Fruit fly (Drosophila melanogaster): ENCODE data around the gene CG7974.

Gene CG7974

dm6 chr3L:1672627-1673026 is 7.7 kb downstream of the CG7974 start, which contains the start of gene CG13930:
TSS of gene CG13930 (minus strand) at chr3L:1672727.
- no peak for TF ChIP-seq CG8478 (optimal IDR thresholded peaks at IDR 0.05)
- no peak for TF ChIP-seq EcR (GFP tag; optimal IDR thresholded peaks at IDR 0.05)
- no peak for TF ChIP-seq pan (optimal IDR thresholded peaks at IDR 0.05)
- no peak for TF ChIP-seq usp (GFP tag; optimal IDR thresholded peaks at IDR 0.05)
- no peak for TF ChIP-seq psq (optimal IDR thresholded peaks at IDR 0.05)
- no peak for TF ChIP-seq Dll (optimal IDR thresholded peaks at IDR 0.05)

dm6 chr3L:1674381-1674780 is 9.4 kb downstream of the CG7974 start, which contains the start of gene CG7991:
TSS of gene CG7991 (plus strand) at chr3L:1674709.
- TF ChIP-seq pan (optimal IDR thresholded peaks at IDR 0.05) (no peak), EcR (GFP tag; optimal IDR thresholded peaks at IDR 0.05) (no peak), CG8478 (optimal IDR thresholded peaks at IDR 0.05) (no peak), Dll (optimal IDR thresholded peaks at IDR 0.05) (no peak), psq (optimal IDR thresholded peaks at IDR 0.05) (no peak), usp (GFP tag; optimal IDR thresholded peaks at IDR 0.05) (no peak)

DNA sequence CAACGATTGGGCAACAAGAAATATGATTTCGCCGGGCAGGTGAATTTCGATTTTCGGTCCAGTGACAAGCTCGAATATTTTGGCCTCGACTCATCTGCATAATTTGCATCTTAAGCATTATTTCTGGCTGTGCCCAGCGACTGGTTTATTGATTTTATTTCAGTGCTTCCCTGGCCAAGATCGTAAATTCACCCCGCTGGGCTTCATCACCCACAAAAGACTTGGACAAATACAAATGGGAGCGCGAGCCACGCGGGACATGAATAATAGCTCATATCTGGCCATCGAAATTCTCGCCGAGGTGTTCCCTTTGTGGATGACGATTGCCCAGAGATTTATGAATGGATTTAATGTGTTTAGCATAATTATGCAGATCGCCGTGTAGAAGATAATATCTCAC is 10.3 kb downstream of the CG7974 start:
- TF ChIP-seq CG8478 (optimal IDR thresholded peaks at IDR 0.05) (no peak), Dll (optimal IDR thresholded peaks at IDR 0.05) (no peak), psq (optimal IDR thresholded peaks at IDR 0.05) (no peak), pan (optimal IDR thresholded peaks at IDR 0.05) (no peak), usp (GFP tag; optimal IDR thresholded peaks at IDR 0.05) (no peak), EcR (GFP tag; optimal IDR thresholded peaks at IDR 0.05) (no peak)

DNA sequence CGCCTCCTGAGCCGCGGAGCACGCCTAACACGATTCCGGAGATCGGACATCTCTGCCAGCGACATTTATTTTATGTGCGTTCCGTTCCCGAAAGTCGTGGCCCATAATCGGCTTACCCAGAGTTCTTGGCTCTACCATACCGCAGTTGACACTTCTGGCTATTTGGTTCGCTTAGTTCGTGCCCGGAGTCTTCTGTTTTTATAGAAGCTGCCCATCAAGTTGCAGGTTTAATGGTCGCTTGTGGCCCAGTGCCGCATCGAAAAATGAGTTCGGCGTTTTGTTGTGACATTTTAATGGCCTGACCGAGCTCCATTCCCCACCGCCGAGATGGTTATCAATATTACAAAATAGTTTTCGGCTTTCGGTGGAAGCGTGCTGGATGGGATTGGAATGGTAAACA is 11.3 kb downstream of the CG7974 start:
- TF ChIP-seq psq (optimal IDR thresholded peaks at IDR 0.05): no peak
- TF ChIP-seq EcR (GFP tag; optimal IDR thresholded peaks at IDR 0.05): no peak
- TF ChIP-seq pan (optimal IDR thresholded peaks at IDR 0.05): no peak
- TF ChIP-seq CG8478 (optimal IDR thresholded peaks at IDR 0.05): no peak
- no peak for TF ChIP-seq usp (GFP tag; optimal IDR thresholded peaks at IDR 0.05)
- TF ChIP-seq Dll (optimal IDR thresholded peaks at IDR 0.05): no peak

- TF ChIP-seq usp (GFP tag; optimal IDR thresholded peaks at IDR 0.05) (no peak), psq (optimal IDR thresholded peaks at IDR 0.05) (no peak), Dll (optimal IDR thresholded peaks at IDR 0.05) (no peak), CG8478 (optimal IDR thresholded peaks at IDR 0.05) (no peak), pan (optimal IDR thresholded peaks at IDR 0.05) (no peak), EcR (GFP tag; optimal IDR thresholded peaks at IDR 0.05) (no peak)
Measured at dm6 chr3L:1679394-1679793, 14.5 kb downstream of the CG7974 start.

dm6 chr3L:1683091-1683490 is 18.2 kb downstream of the CG7974 start:
- TF ChIP-seq psq (optimal IDR thresholded peaks at IDR 0.05) (no peak), usp (GFP tag; optimal IDR thresholded peaks at IDR 0.05) (no peak), pan (optimal IDR thresholded peaks at IDR 0.05) (no peak), EcR (GFP tag; optimal IDR thresholded peaks at IDR 0.05) (no peak), CG8478 (optimal IDR thresholded peaks at IDR 0.05) (no peak), Dll (optimal IDR thresholded peaks at IDR 0.05) (no peak)

DNA sequence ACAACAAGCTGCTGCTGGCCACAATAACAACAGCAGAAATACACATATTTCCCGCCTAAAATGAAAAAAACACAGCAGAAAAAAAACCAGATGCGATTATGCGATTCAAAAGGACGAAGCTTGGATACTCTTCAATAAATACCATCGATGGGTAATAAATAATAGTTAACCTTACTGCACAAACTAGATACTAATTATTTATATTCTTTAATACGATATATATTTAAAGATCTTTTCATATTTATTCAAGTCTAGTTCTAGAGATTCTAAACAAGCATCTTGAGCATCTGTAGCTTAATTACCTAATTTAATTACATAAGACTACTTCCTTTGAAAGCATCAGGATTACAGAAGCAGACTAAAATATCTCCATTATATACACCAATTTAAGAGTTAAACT is 23.2 kb downstream of the CG7974 start:
- TF ChIP-seq psq (optimal IDR thresholded peaks at IDR 0.05) (no peak), CG8478 (optimal IDR thresholded peaks at IDR 0.05) (no peak), EcR (GFP tag; optimal IDR thresholded peaks at IDR 0.05) (no peak), Dll (optimal IDR thresholded peaks at IDR 0.05) (no peak), usp (GFP tag; optimal IDR thresholded peaks at IDR 0.05) (no peak), pan (optimal IDR thresholded peaks at IDR 0.05) (no peak)

- TF ChIP-seq usp (GFP tag; optimal IDR thresholded peaks at IDR 0.05) (no peak), psq (optimal IDR thresholded peaks at IDR 0.05) (no peak), pan (optimal IDR thresholded peaks at IDR 0.05) (no peak), CG8478 (optimal IDR thresholded peaks at IDR 0.05) (no peak), Dll (optimal IDR thresholded peaks at IDR 0.05) (no peak), EcR (GFP tag; optimal IDR thresholded peaks at IDR 0.05) (no peak)
Measured at dm6 chr3L:1688569-1688968, 23.6 kb downstream of the CG7974 start.

DNA sequence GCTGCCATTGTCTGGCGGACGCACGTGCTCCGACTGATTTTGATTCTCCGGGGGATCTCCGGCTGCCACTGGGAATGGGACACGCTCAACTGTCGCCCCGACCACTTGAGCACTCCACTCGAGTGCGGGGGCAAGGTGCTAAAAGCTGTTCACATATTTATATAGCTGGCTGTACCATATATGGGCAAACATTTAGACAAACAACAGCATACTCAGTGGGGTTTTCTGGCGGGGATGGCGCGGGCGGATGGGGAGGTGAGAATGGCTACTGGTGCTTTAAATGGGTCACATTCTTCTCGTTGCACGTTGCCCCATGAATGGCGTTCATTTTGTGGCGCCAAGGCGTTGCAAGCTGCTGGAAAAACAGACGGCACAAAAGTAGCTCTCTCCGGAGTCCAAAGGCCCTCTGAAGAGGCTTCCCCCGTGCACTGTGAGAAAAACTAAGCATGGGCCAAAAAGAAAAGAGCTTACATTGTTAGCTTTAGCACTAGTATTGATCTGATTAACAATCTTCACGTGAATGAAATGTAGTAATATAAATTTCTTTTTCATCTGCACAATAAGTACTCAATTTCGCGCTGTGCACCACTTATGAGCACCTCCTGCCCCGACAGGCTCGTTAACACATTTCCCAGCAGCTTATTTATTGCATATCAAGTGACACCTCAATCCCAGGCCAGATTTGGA is 25.9 kb downstream of the CG7974 start:
- TF ChIP-seq psq (optimal IDR thresholded peaks at IDR 0.05): no peak
- TF ChIP-seq EcR (GFP tag; optimal IDR thresholded peaks at IDR 0.05): no peak
- no peak for TF ChIP-seq usp (GFP tag; optimal IDR thresholded peaks at IDR 0.05)
- no peak for TF ChIP-seq pan (optimal IDR thresholded peaks at IDR 0.05)
- TF ChIP-seq CG8478 (optimal IDR thresholded peaks at IDR 0.05): no peak
- no peak for TF ChIP-seq Dll (optimal IDR thresholded peaks at IDR 0.05)

DNA sequence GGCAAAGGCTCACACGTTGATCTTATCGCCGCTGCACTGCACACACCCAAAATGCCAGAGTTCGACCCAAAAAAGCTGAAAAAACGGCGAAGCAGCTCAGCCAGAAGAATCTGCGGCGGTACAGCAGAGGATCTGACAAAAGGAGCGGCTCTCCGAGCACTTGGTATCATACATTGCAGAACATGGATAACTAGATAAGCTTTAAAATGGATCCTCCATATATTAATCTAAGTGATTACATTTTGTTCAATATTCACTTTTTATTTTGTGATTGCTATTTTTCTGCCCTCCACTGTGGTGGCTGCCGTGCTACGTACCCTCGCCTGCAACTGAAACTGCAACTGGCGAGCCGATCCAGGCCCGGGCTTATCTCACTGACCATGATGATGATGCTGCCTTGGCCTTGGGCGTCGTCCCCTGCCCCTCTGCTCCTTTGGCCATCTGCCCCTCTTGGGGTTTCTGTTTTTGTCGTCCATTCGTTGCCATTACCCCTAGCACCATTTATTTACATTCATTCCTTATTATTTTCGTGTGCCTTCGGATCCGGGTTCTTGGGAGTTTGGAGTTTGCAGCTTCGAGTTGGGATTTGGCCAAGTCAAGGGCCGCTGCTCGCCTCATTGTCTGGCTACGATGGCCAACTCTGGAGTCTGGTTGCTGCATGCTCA is 27.3 kb downstream of the CG7974 start:
- TF ChIP-seq EcR (GFP tag; optimal IDR thresholded peaks at IDR 0.05) (peak in 1 of 2 experiments; percentile 18), Dll (optimal IDR thresholded peaks at IDR 0.05) (no peak), psq (optimal IDR thresholded peaks at IDR 0.05) (no peak)

DNA sequence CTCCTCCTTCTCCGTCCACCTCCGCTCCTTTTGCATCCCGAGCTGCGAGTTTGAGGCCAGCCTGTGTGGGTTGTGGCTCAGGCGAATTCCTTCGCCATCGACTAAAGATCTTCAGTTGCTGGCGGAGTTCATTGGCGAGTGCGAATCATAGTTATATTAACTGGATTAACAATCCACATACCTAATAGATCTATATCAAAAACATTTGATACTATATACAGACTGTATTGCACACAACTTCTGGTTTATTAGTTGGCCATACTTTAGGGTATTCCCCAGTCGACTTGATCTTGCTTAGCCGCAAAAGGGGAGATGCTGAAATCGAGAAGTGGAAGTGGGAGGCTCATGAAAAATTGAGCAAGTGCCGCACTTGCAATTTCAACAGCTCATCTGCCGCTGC is 27.9 kb downstream of the CG7974 start:
- no peak for TF ChIP-seq CG8478 (optimal IDR thresholded peaks at IDR 0.05)
- TF ChIP-seq psq (optimal IDR thresholded peaks at IDR 0.05): no peak
- no peak for TF ChIP-seq usp (GFP tag; optimal IDR thresholded peaks at IDR 0.05)
- no peak for TF ChIP-seq pan (optimal IDR thresholded peaks at IDR 0.05)

DNA sequence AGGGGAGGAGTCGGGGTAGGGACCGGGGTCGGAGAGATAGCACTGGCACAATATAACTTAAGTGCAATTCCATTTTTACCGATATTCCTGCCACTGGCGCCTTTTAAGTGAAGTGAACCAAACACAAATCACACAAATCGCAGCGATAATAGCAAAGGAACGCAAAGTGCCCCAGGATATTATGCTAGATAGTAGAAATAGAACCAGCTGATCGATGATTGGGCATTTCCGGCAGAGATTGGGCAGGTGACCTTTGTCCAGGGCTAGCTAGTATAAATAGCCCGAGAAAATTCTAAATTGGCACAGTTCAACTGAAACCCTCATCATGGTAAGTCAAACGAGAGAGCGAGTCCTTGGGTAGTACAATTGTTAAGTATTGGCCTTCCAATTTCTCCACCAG is 29.4 kb downstream of the CG7974 start, which contains the start of gene CG12011:
Gene CG12011, plus strand, starts transcription at position 301 of the 400 bp plus-strand sequence.
- TF ChIP-seq usp (GFP tag; optimal IDR thresholded peaks at IDR 0.05): no peak
- TF ChIP-seq pan (optimal IDR thresholded peaks at IDR 0.05): no peak
- TF ChIP-seq CG8478 (optimal IDR thresholded peaks at IDR 0.05): no peak
- TF ChIP-seq psq (optimal IDR thresholded peaks at IDR 0.05): no peak
